Worm (Caenorhabditis elegans): ENCODE results near the gene F33G12.3.

F33G12.3 gene

ce11 chrII:5049249-5049648 lies 15.4 kb upstream of the F33G12.3 start:
- TF ChIP-seq hmg-4 (GFP tag; optimal IDR thresholded peaks at IDR 0.05), result no peak
- no peak for TF ChIP-seq ama-1 (optimal IDR thresholded peaks at IDR 0.05)
- no peak for TF ChIP-seq tbx-37 (GFP tag; conservative IDR thresholded peaks at IDR 0.05)
- no peak for TF ChIP-seq ets-7 (tag; optimal IDR thresholded peaks at IDR 0.05)
- no peak for TF ChIP-seq hnd-1 (tag; optimal IDR thresholded peaks at IDR 0.05)
- TF ChIP-seq pes-1 (GFP tag; IDR thresholded peaks at IDR 0.05), result no peak
- TF ChIP-seq F13C5.2 (tag; optimal IDR thresholded peaks at IDR 0.05), result no peak
- no peak for TF ChIP-seq aly-1 (tag; optimal IDR thresholded peaks at IDR 0.05)
- no peak for TF ChIP-seq flt-1 (GFP tag; IDR thresholded peaks at IDR 0.05)
- TF ChIP-seq tbx-11 (GFP tag; IDR thresholded peaks at IDR 0.05), result no peak
- no peak for TF ChIP-seq ceh-36 (tag; optimal IDR thresholded peaks at IDR 0.05)
- no peak for TF ChIP-seq sea-1 (GFP tag; conservative IDR thresholded peaks at IDR 0.05)
- no peak for TF ChIP-seq ceh-13 (GFP tag; optimal IDR thresholded peaks at IDR 0.05)
- no peak for TF ChIP-seq tra-4 (tag; optimal IDR thresholded peaks at IDR 0.05)
- no peak for TF ChIP-seq B0310.2 (tag; optimal IDR thresholded peaks at IDR 0.05)
- TF ChIP-seq scrt-1 (GFP tag; IDR thresholded peaks at IDR 0.05), result no peak
- TF ChIP-seq hmbx-1 (tag; optimal IDR thresholded peaks at IDR 0.05), result no peak

- TF ChIP-seq tbx-11 (GFP tag; IDR thresholded peaks at IDR 0.05) (no peak), ama-1 (optimal IDR thresholded peaks at IDR 0.05) (no peak), tra-4 (tag; optimal IDR thresholded peaks at IDR 0.05) (no peak), flt-1 (GFP tag; IDR thresholded peaks at IDR 0.05) (no peak), ceh-13 (GFP tag; optimal IDR thresholded peaks at IDR 0.05) (no peak), sea-1 (GFP tag; conservative IDR thresholded peaks at IDR 0.05) (no peak)
Measured at ce11 chrII:5048185-5048795, 14.5 kb upstream of the F33G12.3 start.

ce11 chrII:5047279-5047678 lies 13.4 kb upstream of the F33G12.3 start:
- TF ChIP-seq sea-1 (GFP tag; conservative IDR thresholded peaks at IDR 0.05) (no peak), B0310.2 (tag; optimal IDR thresholded peaks at IDR 0.05) (no peak), pes-1 (GFP tag; IDR thresholded peaks at IDR 0.05) (no peak), ama-1 (optimal IDR thresholded peaks at IDR 0.05) (no peak), hmbx-1 (tag; optimal IDR thresholded peaks at IDR 0.05) (no peak), flt-1 (GFP tag; IDR thresholded peaks at IDR 0.05) (no peak), ceh-13 (GFP tag; optimal IDR thresholded peaks at IDR 0.05) (no peak), scrt-1 (GFP tag; IDR thresholded peaks at IDR 0.05) (no peak), tbx-11 (GFP tag; IDR thresholded peaks at IDR 0.05) (no peak), hnd-1 (tag; optimal IDR thresholded peaks at IDR 0.05) (no peak), aly-1 (tag; optimal IDR thresholded peaks at IDR 0.05) (no peak), ceh-36 (tag; optimal IDR thresholded peaks at IDR 0.05) (no peak)

- TF ChIP-seq ets-7 (tag; optimal IDR thresholded peaks at IDR 0.05) (no peak), hnd-1 (tag; optimal IDR thresholded peaks at IDR 0.05) (no peak), aly-1 (tag; optimal IDR thresholded peaks at IDR 0.05) (no peak), ceh-13 (GFP tag; optimal IDR thresholded peaks at IDR 0.05) (no peak), hmg-4 (GFP tag; optimal IDR thresholded peaks at IDR 0.05) (no peak), scrt-1 (GFP tag; IDR thresholded peaks at IDR 0.05) (no peak), tbx-11 (GFP tag; IDR thresholded peaks at IDR 0.05) (no peak)
Measured at ce11 chrII:5046209-5047200, 12.7 kb upstream of the F33G12.3 start.

- no peak for TF ChIP-seq B0310.2 (tag; optimal IDR thresholded peaks at IDR 0.05)
- no peak for TF ChIP-seq hmbx-1 (tag; optimal IDR thresholded peaks at IDR 0.05)
Measured at ce11 chrII:5042381-5042930, 8.6 kb upstream of the F33G12.3 start.

- no peak for TF ChIP-seq tbx-11 (GFP tag; IDR thresholded peaks at IDR 0.05)
- no peak for TF ChIP-seq B0310.2 (tag; optimal IDR thresholded peaks at IDR 0.05)
- TF ChIP-seq sea-1 (GFP tag; conservative IDR thresholded peaks at IDR 0.05), result no peak
- no peak for TF ChIP-seq ceh-36 (tag; optimal IDR thresholded peaks at IDR 0.05)
- TF ChIP-seq scrt-1 (GFP tag; IDR thresholded peaks at IDR 0.05), result no peak
- TF ChIP-seq hmg-4 (GFP tag; optimal IDR thresholded peaks at IDR 0.05), result no peak
- TF ChIP-seq ceh-13 (GFP tag; optimal IDR thresholded peaks at IDR 0.05), result no peak
Measured at ce11 chrII:5040631-5041156, 6.9 kb upstream of the F33G12.3 start, which contains the start of gene F33G12.7. Gene F33G12.7 (minus strand): TSS chrII:5040681.

ce11 chrII:5039912-5040311 lies 6.1 kb upstream of the F33G12.3 start, which contains the start of gene golg-2:
Gene golg-2 (minus strand): TSS chrII:5040091.
- TF ChIP-seq B0310.2 (tag; optimal IDR thresholded peaks at IDR 0.05), result no peak
- TF ChIP-seq ets-7 (tag; optimal IDR thresholded peaks at IDR 0.05), result no peak
- TF ChIP-seq tbx-11 (GFP tag; IDR thresholded peaks at IDR 0.05), result no peak
- TF ChIP-seq flt-1 (GFP tag; IDR thresholded peaks at IDR 0.05), result no peak
- TF ChIP-seq ceh-36 (tag; optimal IDR thresholded peaks at IDR 0.05), result no peak
- no peak for TF ChIP-seq F13C5.2 (tag; optimal IDR thresholded peaks at IDR 0.05)
- TF ChIP-seq pes-1 (GFP tag; IDR thresholded peaks at IDR 0.05), result no peak
- no peak for TF ChIP-seq hnd-1 (tag; optimal IDR thresholded peaks at IDR 0.05)
- no peak for TF ChIP-seq ceh-13 (GFP tag; optimal IDR thresholded peaks at IDR 0.05)
- TF ChIP-seq tra-4 (tag; optimal IDR thresholded peaks at IDR 0.05), result no peak
- no peak for TF ChIP-seq aly-1 (tag; optimal IDR thresholded peaks at IDR 0.05)
- no peak for TF ChIP-seq ama-1 (optimal IDR thresholded peaks at IDR 0.05)
- no peak for TF ChIP-seq hmbx-1 (tag; optimal IDR thresholded peaks at IDR 0.05)
- no peak for TF ChIP-seq hmg-4 (GFP tag; optimal IDR thresholded peaks at IDR 0.05)
- no peak for TF ChIP-seq sea-1 (GFP tag; conservative IDR thresholded peaks at IDR 0.05)
